Worm (Caenorhabditis elegans) whole organism, L1 larva: Measurements from ENCODE around the gene B0496.6.

ENCODE experiments used
- ama-1 ChIP-seq: fragments of 150-350 bp; optimal IDR thresholded peaks from 2 replicates; lab custom pipeline; 2014
- ceh-82 ChIP-seq, 3 experiments: fragments of 150-350 bp in 1 of 3; sonication (generic microtip) in 2 of 3; optimal IDR thresholded peaks; 2 replicates each; lab custom pipeline; 2014 to 2017; ENCODE audit warnings: missing biosample characterization in 3 of 3, missing genetic modification characterization in 3 of 3
- ceh-90 ChIP-seq: sonication (generic microtip); optimal IDR thresholded peaks from 2 replicates; lab custom pipeline; 2016; ENCODE audit warnings: missing genetic modification characterization, missing compliant biosample characterization
- elt-2 ChIP-seq: sonication (generic microtip); optimal IDR thresholded peaks from 2 replicates; lab custom pipeline; 2016; ENCODE audit warnings: missing genetic modification characterization, mild to moderate bottlenecking, inconsistent platforms, missing compliant biosample characterization, missing genetic modification reagents
- lin-39 ChIP-seq: fragments of 150-350 bp; optimal IDR thresholded peaks from 2 replicates; lab custom pipeline; 2014; ENCODE audit warnings: missing biosample characterization, missing genetic modification reagents, missing genetic modification characterization
- nhr-11 ChIP-seq: fragments of 150-350 bp; optimal IDR thresholded peaks from 2 replicates; lab custom pipeline; 2014; ENCODE audit warnings: missing biosample characterization, missing genetic modification characterization
- nhr-76 ChIP-seq: sonication (generic microtip); optimal IDR thresholded peaks from 2 replicates; lab custom pipeline; 2017; ENCODE audit warnings: missing biosample characterization, missing genetic modification characterization
- snpc-4 ChIP-seq: fragments of 150-350 bp; optimal IDR thresholded peaks from 2 replicates; lab custom pipeline; 2014; ENCODE audit warnings: missing biosample characterization, missing genetic modification characterization
- tlp-1 ChIP-seq: fragments of 150-350 bp; optimal IDR thresholded peaks from 2 replicates; lab custom pipeline; 2014; ENCODE audit warnings: missing biosample characterization, missing genetic modification characterization
- unc-130 ChIP-seq: fragments of 150-350 bp; optimal IDR thresholded peaks from 2 replicates; lab custom pipeline; 2017; ENCODE audit warnings: missing biosample characterization, missing genetic modification characterization, inconsistent platforms
- unc-62 ChIP-seq: fragments of 150-350 bp; optimal IDR thresholded peaks from 2 replicates; lab custom pipeline; 2014; ENCODE audit warnings: missing biosample characterization, missing genetic modification reagents, missing genetic modification characterization
- ztf-11 ChIP-seq, 2 experiments: sonication (generic microtip); optimal IDR thresholded peaks; 2 replicates each; lab custom pipeline; 2016 to 2017; ENCODE audit warnings: missing genetic modification characterization in 2 of 2, missing biosample characterization in 1 of 2, missing compliant biosample characterization in 1 of 2
- ztf-4 ChIP-seq: fragments of 150-350 bp; optimal IDR thresholded peaks from 2 replicates; lab custom pipeline; 2014; ENCODE audit warnings: missing biosample characterization, missing genetic modification characterization

DNA sequence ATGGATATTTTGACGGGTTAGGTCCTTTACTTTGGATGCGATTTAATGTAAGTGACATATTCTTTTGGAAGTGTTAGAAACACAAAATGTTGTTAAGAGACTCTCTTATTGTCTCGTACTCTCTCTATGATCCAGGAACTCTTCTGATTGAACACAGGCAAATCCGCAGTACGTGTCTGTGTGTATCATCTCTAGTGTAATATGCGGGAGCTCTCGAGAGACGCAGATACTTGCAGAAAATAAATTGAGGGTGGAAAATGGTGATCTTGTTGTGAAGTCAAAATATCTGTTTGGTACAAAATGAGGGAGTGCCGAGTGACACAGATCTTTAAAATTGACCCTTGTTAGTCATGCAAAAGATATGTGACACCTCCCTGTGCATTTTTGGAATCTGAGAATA, 12.2 kb upstream of the B0496.6 start:
- TF ChIP-seq ama-1 (lab: Kevin White, UChicago) (no peak), elt-2 (tag; lab: Kevin White, UChicago) (no peak), ztf-4 (no peak), nhr-76 (tag; lab: Kevin White, UChicago) (no peak), snpc-4 (tag; lab: Kevin White, UChicago) (no peak), nhr-11 (tag; lab: Kevin White, UChicago) (no peak), ztf-11 (tag; optimal IDR thresholded peaks at IDR 0.05; lab: Kevin White, UChicago) (no peak), ceh-90 (tag; lab: Kevin White, UChicago) (no peak), lin-39 (tag; lab: Kevin White, UChicago) (no peak), unc-62 (GFP tag; lab: Kevin White, UChicago) (no peak), ceh-82 (tag; optimal IDR thresholded peaks at IDR 0.05; lab: Kevin White, UChicago) (no peak), tlp-1 (tag; lab: Kevin White, UChicago) (no peak), unc-130 (tag; lab: Kevin White, UChicago) (no peak)
